Worm (Caenorhabditis elegans): ENCODE data around the gene gap-2.
A peak's percentile ranks its signal among the peaks of the same experiment; 100 is the strongest.

The gap-2 gene

ce11 chrX:9467573-9467972, 4.7 kb upstream of the gap-2 start (continued):
- TF ChIP-seq mxl-2 (GFP tag; conservative IDR thresholded peaks at IDR 0.05) (no peak; the same call in 1 of the 2 replicates), lim-7 (GFP tag; IDR thresholded peaks at IDR 0.05) (peak; percentile 88), Y105C5A.15 (GFP tag; IDR thresholded peaks at IDR 0.05) (peak; percentile 15; the same call in 1 of the 2 replicates), ceh-62 (tag; optimal IDR thresholded peaks at IDR 0.05) (no peak), pqm-1 (tag; optimal IDR thresholded peaks at IDR 0.05) (no peak), F44E2.7 (GFP tag; IDR thresholded peaks at IDR 0.05) (no peak), ceh-20 (GFP tag; IDR thresholded peaks at IDR 0.05) (peak; percentile 82), mdt-29 (GFP tag; IDR thresholded peaks at IDR 0.05) (no peak; the same call in none of the 2 replicates), F26F4.8 (GFP tag; conservative IDR thresholded peaks at IDR 0.05) (peak; percentile 91), nhr-77 (tag; optimal IDR thresholded peaks at IDR 0.05) (peak; percentile 35), F10B5.3 (tag; optimal IDR thresholded peaks at IDR 0.05) (peak; percentile 44), hif-1 (tag; optimal IDR thresholded peaks at IDR 0.05) (peak in 1 of 2 experiments; percentile 40), nhr-25 (tag; optimal IDR thresholded peaks at IDR 0.05; ENCODE audit: borderline replicate concordance, insufficient read depth) (peak; percentile 73), nhr-11 (tag; optimal IDR thresholded peaks at IDR 0.05) (peak; percentile 31), T20F7.1 (GFP tag; optimal IDR thresholded peaks at IDR 0.05) (peak; percentile 51), Y48G9A.11 (GFP tag; IDR thresholded peaks at IDR 0.05) (peak; percentile 66), tra-1 (GFP tag; IDR thresholded peaks at IDR 0.05) (peak; percentile 79), arid-1 (GFP tag; conservative IDR thresholded peaks at IDR 0.05) (peak; percentile 79; the same call in 1 of the 2 replicates), daf-19 (GFP tag; conservative IDR thresholded peaks at IDR 0.05) (peak; percentile 63; the same call in 1 of the 2 replicates), duxl-1 (tag; optimal IDR thresholded peaks at IDR 0.05; ENCODE audit: poor library complexity) (peak; percentile 90), dve-1 (tag; optimal IDR thresholded peaks at IDR 0.05; ENCODE audit: insufficient read depth) (peak; percentile 73), mep-1 (tag; optimal IDR thresholded peaks at IDR 0.05) (peak; percentile 84), nhr-28 (tag; optimal IDR thresholded peaks at IDR 0.05) (peak; percentile 35)

DNA sequence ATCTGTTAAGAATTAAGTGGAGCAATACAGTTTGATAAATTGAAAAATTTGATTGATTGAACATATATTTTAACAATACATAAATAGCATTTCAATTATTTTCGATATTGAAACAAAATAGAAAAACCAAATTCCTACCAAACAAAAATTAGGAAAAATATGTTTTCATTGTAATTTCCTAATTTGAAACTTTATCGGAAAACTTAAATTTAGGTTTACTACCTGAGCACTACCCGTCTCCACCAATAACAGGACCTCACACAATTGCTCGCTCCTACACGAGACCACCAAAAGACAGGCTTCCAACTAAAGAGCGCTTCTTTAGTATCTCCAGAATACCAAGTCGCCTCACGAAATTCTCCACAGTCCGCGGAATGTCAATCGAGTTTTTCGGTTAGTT, 4.5 kb downstream of the gap-2 start:
- TF ChIP-seq dve-1 (tag; optimal IDR thresholded peaks at IDR 0.05; ENCODE audit: insufficient read depth) (no peak), aha-1 (tag) (peak; percentile 92)

DNA sequence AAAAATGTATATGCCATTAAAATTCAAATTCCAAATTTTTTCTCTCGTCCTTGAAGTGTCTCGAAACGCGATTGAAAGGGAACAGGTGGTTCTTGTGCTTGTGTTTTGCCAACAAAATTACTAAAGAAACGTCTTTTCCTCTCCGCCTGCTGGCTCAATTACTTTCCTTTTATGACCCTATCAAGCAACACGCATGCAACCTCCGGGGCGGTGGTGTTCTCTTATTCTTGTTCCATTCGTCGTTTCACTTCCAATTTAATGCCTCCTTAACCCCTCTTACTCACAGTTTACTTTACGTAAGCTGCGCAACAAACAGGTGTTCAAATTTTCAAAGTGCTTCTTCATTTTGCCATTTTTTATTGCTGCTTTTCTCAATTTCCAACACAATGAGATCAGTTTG, 11.5 kb downstream of the gap-2 start:
- TF ChIP-seq ceh-20 (GFP tag; IDR thresholded peaks at IDR 0.05) (no peak), unc-62 (GFP tag; optimal IDR thresholded peaks at IDR 0.05 in 1 of 2) (peak in 1 of 2 experiments; percentile 89), unc-62 (tag; optimal IDR thresholded peaks at IDR 0.05) (no peak), R02D3.7 (tag; optimal IDR thresholded peaks at IDR 0.05) (no peak)

- TF ChIP-seq aha-1 (tag) (peak; percentile 88), rbr-2 (tag; optimal IDR thresholded peaks at IDR 0.05) (no peak)
Observed at ce11 chrX:9486160-9486559, 13.9 kb downstream of the gap-2 start.

- TF ChIP-seq lin-29 (GFP tag; IDR thresholded peaks at IDR 0.05) (no peak), madf-5 (GFP tag; IDR thresholded peaks at IDR 0.05) (no peak), mes-2 (tag; optimal IDR thresholded peaks at IDR 0.05; ENCODE audit: poor library complexity, severe bottlenecking) (no peak), nhr-28 (tag; optimal IDR thresholded peaks at IDR 0.05) (peak; percentile 24), T26A8.4 (GFP tag; IDR thresholded peaks at IDR 0.05) (no peak), ceh-20 (GFP tag; IDR thresholded peaks at IDR 0.05) (0 out of 2 replicates have a peak, but pooled peaks have one; percentile 23), hlh-30 (tag; optimal IDR thresholded peaks at IDR 0.05; ENCODE audit: insufficient read depth) (peak; percentile 55), arid-1 (GFP tag; conservative IDR thresholded peaks at IDR 0.05) (no peak), hlh-11 (tag; optimal IDR thresholded peaks at IDR 0.05) (peak; percentile 5), php-3 (GFP tag; IDR thresholded peaks at IDR 0.05) (no peak)
Observed at ce11 chrX:9489578-9489977, 17.3 kb downstream of the gap-2 start.
